Worm (Caenorhabditis elegans): ENCODE results near the gene R10E11.9.

DNA sequence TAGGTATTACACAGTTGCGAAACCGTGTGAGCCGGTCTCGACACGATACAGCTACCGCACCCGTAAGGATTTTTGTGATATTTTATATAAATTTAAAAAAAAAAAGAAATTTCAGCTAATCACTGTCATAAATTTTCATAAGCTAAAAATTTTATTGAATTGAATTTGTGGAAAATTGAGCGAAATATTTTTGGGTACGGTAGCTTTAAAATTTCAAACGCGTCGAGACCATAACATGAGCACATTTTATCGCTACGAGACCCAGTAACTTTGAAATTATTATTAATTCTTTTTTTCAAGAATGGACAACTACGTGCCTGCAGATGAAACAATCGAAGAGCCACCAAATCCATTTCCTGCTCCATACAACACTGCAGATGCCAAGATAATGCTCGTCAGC, 19.7 kb upstream of the R10E11.9 start, which contains the start of gene ZK632.14:
- TF ChIP-seq nhr-27 (tag; optimal IDR thresholded peaks at IDR 0.05) (no peak), nhr-120 (GFP tag; IDR thresholded peaks at IDR 0.05) (no peak), F39B2.1 (GFP tag; IDR thresholded peaks at IDR 0.05) (no peak), D2030.7 (GFP tag; IDR thresholded peaks at IDR 0.05) (no peak), K12H6.12 (tag; optimal IDR thresholded peaks at IDR 0.05) (no peak), athp-1 (tag; optimal IDR thresholded peaks at IDR 0.05) (no peak), attf-3 (GFP tag; conservative IDR thresholded peaks at IDR 0.05) (no peak), F10E7.11 (tag; optimal IDR thresholded peaks at IDR 0.05) (no peak), F52B5.7 (tag; optimal IDR thresholded peaks at IDR 0.05) (no peak), attf-6 (GFP tag; IDR thresholded peaks at IDR 0.05) (no peak), egl-44 (GFP tag; IDR thresholded peaks at IDR 0.05) (no peak), mes-4 (tag; optimal IDR thresholded peaks at IDR 0.05) (no peak), dpl-1 (GFP tag; optimal IDR thresholded peaks at IDR 0.05) (no peak)
